Worm (Caenorhabditis elegans) whole organism, L4 larva: ENCODE measurements around the gene Y60C6A.3.

Experiments
- ZK337.2 ChIP-seq: fragments of 200-800 bp; sonication (Bioruptor generic); IDR thresholded peaks from 2 replicates; pipeline ENCODE4 v1.3.6; 2022; ENCODE audit warnings: missing genetic modification reagents, missing genetic modification characterization, missing compliant biosample characterization
- ZK546.5 ChIP-seq, 2 experiments: sonication (generic microtip); optimal IDR thresholded peaks; 2 replicates each; lab custom pipeline; 2017; ENCODE audit warnings: missing biosample characterization in 2 of 2, missing genetic modification characterization in 2 of 2
- aha-1 ChIP-seq: fragments of 150-350 bp; peaks from one replicate; lab custom pipeline; 2014; ENCODE audit warnings: missing biosample characterization, missing genetic modification characterization
- aly-2 ChIP-seq: sonication (generic microtip); optimal IDR thresholded peaks from 2 replicates; lab custom pipeline; 2018; ENCODE audit warnings: missing biosample characterization, missing genetic modification characterization
- ceh-20 ChIP-seq: fragments of 200-800 bp; sonication (Bioruptor generic); IDR thresholded peaks from 2 replicates; pipeline ENCODE4 v1.3.6; 2022; ENCODE audit warnings: missing genetic modification reagents, missing genetic modification characterization, missing compliant biosample characterization
- ceh-32 ChIP-seq: sonication (generic microtip); optimal IDR thresholded peaks from 2 replicates; lab custom pipeline; 2016; ENCODE audit warnings: mild to moderate bottlenecking, missing genetic modification characterization, missing compliant biosample characterization; ENCODE audit not compliant: poor library complexity
- cey-2 ChIP-seq: sonication (generic microtip); optimal IDR thresholded peaks from 3 replicates; lab custom pipeline; 2017; ENCODE audit warnings: missing genetic modification characterization, mild to moderate bottlenecking, missing compliant biosample characterization, antibody characterized with exemption, borderline replicate concordance; ENCODE audit not compliant: insufficient read depth
- daf-12 ChIP-seq: fragments of 150-350 bp; optimal IDR thresholded peaks from 2 replicates; lab custom pipeline; 2014; ENCODE audit warnings: missing biosample characterization, missing genetic modification reagents, missing genetic modification characterization
- dmd-6 ChIP-seq: fragments of 200-800 bp; sonication (Bioruptor generic); IDR thresholded peaks from 2 replicates; pipeline ENCODE4 v1.3.6; 2022; ENCODE audit warnings: missing genetic modification reagents, missing genetic modification characterization, missing compliant biosample characterization
- dmd-8 ChIP-seq: fragments of 200-800 bp; sonication (Bioruptor generic); IDR thresholded peaks from 2 replicates; pipeline ENCODE4 v1.3.6; 2022; ENCODE audit warnings: missing genetic modification characterization, missing compliant biosample characterization
- dmd-9 ChIP-seq: fragments of 200-800 bp; sonication (Bioruptor generic); IDR thresholded peaks from 2 replicates; pipeline ENCODE4 v1.3.6; 2022; ENCODE audit warnings: missing genetic modification reagents, missing genetic modification characterization, missing compliant biosample characterization
- egl-27 ChIP-seq: sonication (generic microtip); optimal IDR thresholded peaks from 3 replicates; lab custom pipeline; 2017; ENCODE audit warnings: missing biosample characterization, missing genetic modification reagents, missing genetic modification characterization
- hlh-11 ChIP-seq: fragments of 200-800 bp; sonication (Bioruptor generic); optimal IDR thresholded peaks from 2 replicates; lab custom pipeline; 2018; ENCODE audit warnings: mild to moderate bottlenecking, missing genetic modification characterization, missing compliant biosample characterization
- lin-13 ChIP-seq: fragments of 150-350 bp; optimal IDR thresholded peaks from 2 replicates; lab custom pipeline; 2014; ENCODE audit warnings: missing biosample characterization, missing genetic modification reagents, missing genetic modification characterization
- lin-15B ChIP-seq: fragments of 150-350 bp; sonication (generic microtip); optimal IDR thresholded peaks from 3 replicates; lab custom pipeline; 2014; ENCODE audit warnings: missing biosample characterization, missing genetic modification characterization
- lin-29 ChIP-seq: fragments of 200-800 bp; sonication (Bioruptor generic); IDR thresholded peaks from 2 replicates; pipeline ENCODE4 v1.3.6; 2022; ENCODE audit warnings: missing genetic modification reagents, missing genetic modification characterization, missing compliant biosample characterization
- lin-38 ChIP-seq: fragments of 200-800 bp; sonication (Bioruptor generic); IDR thresholded peaks from 2 replicates; pipeline ENCODE4 v1.3.6; 2022; ENCODE audit warnings: missing genetic modification reagents, missing genetic modification characterization, missing compliant biosample characterization
- madf-5 ChIP-seq, 2 experiments: fragments of 200-800 bp; sonication (Bioruptor generic); IDR thresholded peaks; 2 replicates each; pipeline ENCODE4 v1.3.6; 2022; ENCODE audit warnings: missing compliant biosample characterization in 2 of 2, missing genetic modification characterization in 2 of 2
- mdl-1 ChIP-seq, 2 experiments: fragments of 150-350 bp in 1 of 2; sonication (generic microtip) in 1 of 2; optimal IDR thresholded peaks; 2 replicates each; lab custom pipeline; 2014 to 2017; ENCODE audit warnings: missing biosample characterization in 2 of 2, missing genetic modification characterization in 2 of 2
- mdt-29 ChIP-seq: fragments of 200-800 bp; sonication (Bioruptor generic); IDR thresholded peaks from 2 replicates; pipeline ENCODE4 v1.3.6; 2022; ENCODE audit warnings: missing genetic modification reagents, missing genetic modification characterization, missing compliant biosample characterization
- mes-2 ChIP-seq: sonication (generic microtip); optimal IDR thresholded peaks from 2 replicates; lab custom pipeline; 2016; ENCODE audit warnings: missing genotype, mild to moderate bottlenecking, missing genetic modification characterization, missing compliant biosample characterization; ENCODE audit not compliant: poor library complexity, severe bottlenecking
- mxl-2 ChIP-seq: fragments of 200-800 bp; sonication (Bioruptor generic); conservative IDR thresholded peaks from 2 replicates; pipeline ENCODE4 v1.3.6; 2022; ENCODE audit warnings: missing genetic modification reagents, missing genetic modification characterization, missing compliant biosample characterization
- nhr-10 ChIP-seq: fragments of 150-350 bp; optimal IDR thresholded peaks from 2 replicates; lab custom pipeline; 2014; ENCODE audit warnings: missing biosample characterization, missing genetic modification characterization
- nhr-28 ChIP-seq: fragments of 150-350 bp; optimal IDR thresholded peaks from 2 replicates; lab custom pipeline; 2014; ENCODE audit warnings: missing biosample characterization, missing genetic modification characterization
- nhr-41 ChIP-seq: fragments of 200-800 bp; sonication (Bioruptor generic); IDR thresholded peaks from 2 replicates; pipeline ENCODE4 v1.3.6; 2022; ENCODE audit warnings: missing genetic modification reagents, missing genetic modification characterization, missing compliant biosample characterization
- nhr-77 ChIP-seq: fragments of 150-350 bp; optimal IDR thresholded peaks from 2 replicates; lab custom pipeline; 2014; ENCODE audit warnings: missing biosample characterization, missing genetic modification characterization
- pha-4 ChIP-seq, 2 experiments: fragments of 150-350 bp in 1 of 2; fragments of 200-800 bp in 1 of 2; sonication (Bioruptor generic) in 1 of 2; IDR thresholded peaks in 1 of 2; optimal IDR thresholded peaks in 1 of 2; 2 replicates each; pipeline versions ENCODE4 v1.3.6 to Lab custom; 2014 to 2022; ENCODE audit warnings: missing genetic modification characterization in 2 of 2, missing genetic modification reagents in 2 of 2, missing biosample characterization in 1 of 2, missing compliant biosample characterization in 1 of 2
- php-3 ChIP-seq: fragments of 200-800 bp; sonication (Bioruptor generic); IDR thresholded peaks from 2 replicates; pipeline ENCODE4 v1.3.6; 2022; ENCODE audit warnings: missing genetic modification reagents, missing genetic modification characterization, missing compliant biosample characterization
- pqm-1 ChIP-seq: sonication (generic microtip); optimal IDR thresholded peaks from 2 replicates; lab custom pipeline; 2017; ENCODE audit warnings: missing biosample characterization, missing genetic modification characterization
- sdz-12 ChIP-seq: fragments of 200-800 bp; sonication (Bioruptor generic); optimal IDR thresholded peaks from 2 replicates; lab custom pipeline; 2018; ENCODE audit warnings: mild to moderate bottlenecking, missing genetic modification characterization, missing compliant biosample characterization
- set-16 ChIP-seq: fragments of 200-800 bp; sonication (Bioruptor generic); IDR thresholded peaks from 2 replicates; pipeline ENCODE4 v1.3.6; 2022; ENCODE audit warnings: missing genetic modification reagents, missing genetic modification characterization, missing compliant biosample characterization
- skn-1 ChIP-seq: fragments of 150-350 bp; optimal IDR thresholded peaks from 2 replicates; lab custom pipeline; 2014; ENCODE audit warnings: missing biosample characterization, missing genetic modification characterization
- spr-3 ChIP-seq: fragments of 200-800 bp; sonication (Bioruptor generic); optimal IDR thresholded peaks from 2 replicates; lab custom pipeline; 2018; ENCODE audit warnings: mild to moderate bottlenecking, missing genetic modification characterization, missing compliant biosample characterization
- unc-62 ChIP-seq, 3 experiments: fragments of 150-350 bp in 1 of 3; sonication (generic microtip); optimal IDR thresholded peaks in 2 of 3; peaks in 1 of 3; 1 replicate in 1 of 3; 2 replicates in 2 of 3; lab custom pipeline; 2014 to 2017; ENCODE audit warnings: missing biosample characterization in 3 of 3, missing genetic modification characterization in 3 of 3, missing genetic modification reagents in 3 of 3, missing genotype in 1 of 3
- zfp-2 ChIP-seq: sonication (generic microtip); optimal IDR thresholded peaks from 2 replicates; lab custom pipeline; 2016; ENCODE audit warnings: mild to moderate bottlenecking, missing genetic modification characterization, missing compliant biosample characterization
- ztf-7 ChIP-seq: fragments of 150-350 bp; optimal IDR thresholded peaks from 2 replicates; lab custom pipeline; 2014; ENCODE audit warnings: missing biosample characterization, missing genetic modification characterization

Y60C6A.3 gene

DNA sequence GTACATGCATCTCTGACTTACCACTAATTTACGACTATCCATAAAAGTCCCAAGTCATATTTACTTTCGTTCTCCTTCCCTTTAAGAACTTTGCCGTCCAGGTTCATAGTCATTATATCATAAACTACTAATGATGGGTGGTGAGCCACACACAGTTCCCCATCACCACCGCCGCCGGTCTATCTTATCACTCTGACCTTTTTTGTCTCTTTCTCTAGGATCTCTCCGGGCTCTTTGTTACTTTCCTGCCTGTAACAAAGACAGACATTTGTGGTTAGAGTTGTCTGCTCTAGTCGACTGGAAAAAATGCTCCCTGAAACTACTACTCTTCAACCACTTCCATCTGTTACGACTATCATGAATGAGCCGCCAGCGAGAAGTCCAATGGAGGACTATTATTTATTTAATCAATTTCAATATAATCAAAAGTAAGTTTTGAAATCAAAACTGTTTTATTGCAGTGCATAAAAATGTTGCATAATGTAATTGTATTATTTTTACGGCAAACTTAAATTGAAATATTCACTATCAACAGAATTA is 15.1 kb upstream of the Y60C6A.3 start, which contains the start of gene elt-7:
TSS of gene elt-7 (plus strand) at position 263 of the 540 bp plus-strand sequence.
- peak; percentile 84; the same call in 1 of the 2 replicates for TF ChIP-seq nhr-41 (GFP tag; lab: Robert Waterston, UW)
- no peak for TF ChIP-seq spr-3 (GFP tag; lab: Kevin White, UChicago)
- peak; percentile 81 for TF ChIP-seq pqm-1 (tag; lab: Kevin White, UChicago)
- TF ChIP-seq dmd-6, result peak; percentile 54
- peak; percentile 92 for TF ChIP-seq aha-1 (tag; lab: Kevin White, UChicago)
- peak; percentile 40 for TF ChIP-seq hlh-11
- TF ChIP-seq nhr-28 (tag; lab: Kevin White, UChicago), result peak; percentile 73
- no peak for TF ChIP-seq daf-12 (tag; lab: Kevin White, UChicago)
- 0 out of 2 replicates have a peak, but pooled peaks have one; percentile 11 for TF ChIP-seq php-3 (GFP tag; lab: Robert Waterston, UW)

DNA sequence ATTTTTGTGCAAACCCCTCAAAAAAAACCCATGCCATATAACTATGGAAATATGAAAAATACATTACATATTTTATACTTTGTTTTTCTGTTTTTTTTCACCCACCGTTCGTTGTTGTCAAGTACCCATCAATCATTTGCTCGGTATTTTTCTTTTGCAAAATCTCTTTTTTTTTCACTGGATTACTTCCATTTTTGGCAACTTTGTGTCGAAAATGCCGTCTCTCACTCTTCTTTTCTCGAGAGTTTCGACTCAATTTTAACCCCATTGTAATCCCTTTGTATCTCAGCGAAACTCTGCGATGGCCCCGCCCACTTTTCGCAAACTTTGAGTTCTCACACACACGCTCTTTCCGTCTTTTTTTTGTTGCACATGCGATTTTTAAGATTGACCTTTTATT is 10.5 kb upstream of the Y60C6A.3 start:
- TF ChIP-seq unc-62 (GFP tag; optimal IDR thresholded peaks at IDR 0.05 in 1 of 2; lab: Kevin White, UChicago) (peak in 1 of 2 experiments; percentile 68), unc-62 (tag; optimal IDR thresholded peaks at IDR 0.05; lab: Kevin White, UChicago) (no peak), ZK546.5 (tag; optimal IDR thresholded peaks at IDR 0.05; lab: Kevin White, UChicago) (no peak), ceh-20 (GFP tag; lab: Robert Waterston, UW) (0 out of 2 replicates have a peak, but pooled peaks have one; percentile 32)

DNA sequence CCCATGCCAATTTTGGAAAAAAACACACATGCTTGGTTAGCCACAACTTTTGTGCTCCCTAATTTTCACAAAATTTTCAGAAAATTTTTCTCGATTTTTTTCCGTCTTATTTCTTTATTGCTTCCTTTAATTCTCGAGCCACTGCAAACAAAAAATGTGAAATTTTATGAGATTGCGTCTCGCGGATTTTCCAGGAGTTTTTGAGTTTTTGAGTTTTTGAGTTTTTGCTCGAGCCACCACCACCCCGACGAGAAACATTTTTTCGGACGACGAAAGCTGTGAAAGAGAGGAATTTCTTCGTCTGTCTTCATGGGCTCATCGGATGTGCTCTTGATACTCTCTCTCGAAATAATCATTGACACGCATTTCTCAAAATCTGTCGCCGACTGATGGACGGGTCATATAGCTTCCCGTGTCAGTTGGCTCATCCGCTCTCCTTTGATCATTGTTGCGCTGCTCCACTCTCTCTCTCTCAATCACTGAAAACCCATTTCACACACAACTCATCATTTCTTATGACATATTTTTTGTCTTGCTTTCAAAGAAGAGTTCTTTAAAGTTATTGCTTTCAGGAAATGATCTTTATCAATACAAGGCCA is 8.1 kb upstream of the Y60C6A.3 start, which contains the start of gene C18G1.1:
TSS of gene C18G1.1 (plus strand) at position 573 of the 599 bp plus-strand sequence.
- no peak for TF ChIP-seq madf-5 (GFP tag; IDR thresholded peaks at IDR 0.05; lab: Robert Waterston, UW)
- peak in 1 of 2 experiments; percentile 94 for TF ChIP-seq unc-62 (GFP tag; optimal IDR thresholded peaks at IDR 0.05 in 1 of 2; lab: Kevin White, UChicago)
- no peak for TF ChIP-seq unc-62 (tag; optimal IDR thresholded peaks at IDR 0.05; lab: Kevin White, UChicago)
- TF ChIP-seq ZK337.2 (GFP tag; lab: Robert Waterston, UW), result no peak
- no peak for TF ChIP-seq set-16 (GFP tag; lab: Robert Waterston, UW)
- TF ChIP-seq lin-29 (GFP tag; lab: Robert Waterston, UW), result no peak
- TF ChIP-seq aly-2, result no peak
- no peak for TF ChIP-seq daf-12 (tag; lab: Kevin White, UChicago)

DNA sequence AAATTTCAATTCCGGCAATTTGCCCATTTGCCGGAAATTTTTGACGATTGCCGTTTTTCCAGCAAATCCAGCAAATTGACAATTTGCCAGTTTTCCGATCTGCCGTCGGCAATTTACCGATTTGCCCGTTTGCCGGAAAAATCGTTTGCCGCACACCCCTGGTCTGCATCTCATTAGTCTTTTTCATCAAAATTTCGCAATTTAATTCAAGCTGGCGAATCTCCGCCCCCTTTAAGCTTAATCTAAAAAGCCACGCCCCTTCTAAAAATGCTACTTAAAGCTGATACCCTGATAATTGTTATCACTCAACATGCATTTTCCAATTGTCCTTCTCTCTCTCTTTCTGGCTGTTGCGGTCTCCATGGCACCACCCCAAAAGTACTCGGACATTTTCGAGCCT is 2.3 kb upstream of the Y60C6A.3 start, which contains the start of gene Y60C6A.1:
TSS of gene Y60C6A.1 (plus strand) at position 301 of the 400 bp plus-strand sequence.
- peak; percentile 59 for TF ChIP-seq aha-1 (tag; lab: Kevin White, UChicago)
- TF ChIP-seq sdz-12, result no peak
- no peak for TF ChIP-seq ceh-32 (tag; lab: Kevin White, UChicago)
- no peak for TF ChIP-seq cey-2 (tag; lab: Kevin White, UChicago)
- TF ChIP-seq, all 104 proteins: peak for 1

ce11 chrV:4787166-4787565 is 1.6 kb downstream of the Y60C6A.3 start, which contains the start of gene R02F11.9:
TSS of gene R02F11.9 (plus strand) at chrV:4787466.
- TF ChIP-seq mxl-2 (no peak), zfp-2 (tag; lab: Kevin White, UChicago) (no peak), mdl-1 (tag; optimal IDR thresholded peaks at IDR 0.05; lab: Kevin White, UChicago) (no peak), lin-13 (no peak), nhr-77 (no peak), skn-1 (tag; lab: Kevin White, UChicago) (no peak), lin-15B (tag; lab: Kevin White, UChicago) (no peak), lin-38 (GFP tag; lab: Robert Waterston, UW) (no peak), mes-2 (tag; lab: Kevin White, UChicago) (no peak), nhr-10 (tag; lab: Kevin White, UChicago) (no peak), egl-27 (tag; lab: Kevin White, UChicago) (no peak), pha-4 (GFP tag; IDR thresholded peaks at IDR 0.05; lab: Robert Waterston, UW) (no peak), pha-4 (tag; optimal IDR thresholded peaks at IDR 0.05; lab: Kevin White, UChicago) (no peak), mdt-29 (GFP tag; lab: Robert Waterston, UW) (no peak), dmd-9 (GFP tag; lab: Robert Waterston, UW) (no peak), aly-2 (no peak), ztf-7 (tag; lab: Kevin White, UChicago) (no peak), dmd-8 (GFP tag; lab: Robert Waterston, UW) (no peak)
- TF ChIP-seq, all 104 proteins: peak for 0
